Worm (Caenorhabditis elegans) whole organism, L2 larva: ENCODE results near the gene Y53C12A.8.

Experiments used
- R02D3.7 ChIP-seq: fragments of 150-350 bp; optimal IDR thresholded peaks from 2 replicates; lab custom pipeline; 2014; ENCODE audit warnings: missing biosample characterization, missing genetic modification characterization
- ZK546.5 ChIP-seq: sonication (generic microtip); optimal IDR thresholded peaks from 2 replicates; lab custom pipeline; 2017; ENCODE audit warnings: missing biosample characterization, missing genetic modification characterization
- alr-1 ChIP-seq: fragments of 150-350 bp; optimal IDR thresholded peaks from 2 replicates; lab custom pipeline; 2014; ENCODE audit warnings: missing biosample characterization, missing genetic modification characterization
- aly-2 ChIP-seq: fragments of 150-350 bp; optimal IDR thresholded peaks from 2 replicates; lab custom pipeline; 2014; ENCODE audit warnings: missing biosample characterization, missing genetic modification characterization
- crh-2 ChIP-seq: sonication (generic microtip); optimal IDR thresholded peaks from 2 replicates; lab custom pipeline; 2017; ENCODE audit warnings: missing biosample characterization, missing genetic modification characterization
- elt-3 ChIP-seq: sonication (generic microtip); optimal IDR thresholded peaks from 2 replicates; lab custom pipeline; 2017; ENCODE audit warnings: missing biosample characterization, missing genetic modification characterization
- skn-1 ChIP-seq: sonication (generic microtip); optimal IDR thresholded peaks from 2 replicates; lab custom pipeline; 2017; ENCODE audit warnings: missing biosample characterization, missing genetic modification characterization
- snpc-4 ChIP-seq: fragments of 150-350 bp; optimal IDR thresholded peaks from 2 replicates; lab custom pipeline; 2014; ENCODE audit warnings: missing biosample characterization, missing genetic modification characterization
- zag-1 ChIP-seq: fragments of 150-350 bp; optimal IDR thresholded peaks from 2 replicates; lab custom pipeline; 2014; ENCODE audit warnings: missing biosample characterization, missing genetic modification characterization
- ztf-11 ChIP-seq: sonication (generic microtip); optimal IDR thresholded peaks from 2 replicates; lab custom pipeline; 2017; ENCODE audit warnings: missing biosample characterization, missing genetic modification characterization

DNA sequence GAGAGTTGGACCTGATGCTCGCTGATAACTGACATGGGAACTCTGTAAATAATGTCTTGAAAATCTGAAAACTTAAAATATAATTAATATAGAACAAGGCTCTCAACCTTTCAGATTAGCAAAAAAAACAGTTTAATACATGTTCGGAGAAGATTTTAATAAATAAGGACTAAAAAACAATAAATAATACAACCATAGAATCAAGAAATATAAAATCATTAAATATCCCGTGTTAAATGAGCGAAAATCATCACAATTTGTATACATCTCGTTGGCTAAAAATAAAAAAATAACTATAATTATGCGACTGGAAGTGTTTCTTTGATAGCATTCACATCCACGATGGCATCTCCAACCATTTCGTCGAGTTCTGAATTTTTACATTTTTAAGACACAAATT lies 4.5 kb upstream of the Y53C12A.8 start, which contains the start of gene Y53C12A.10:
- TF ChIP-seq ztf-11 (tag; lab: Kevin White, UChicago) (no peak), snpc-4 (tag; lab: Kevin White, UChicago) (no peak), crh-2 (no peak), skn-1 (tag; lab: Kevin White, UChicago) (no peak), R02D3.7 (tag; lab: Kevin White, UChicago) (no peak), elt-3 (tag; lab: Kevin White, UChicago) (no peak), aly-2 (tag; lab: Kevin White, UChicago) (no peak), alr-1 (tag; lab: Kevin White, UChicago) (no peak), zag-1 (tag; lab: Kevin White, UChicago) (no peak), ZK546.5 (no peak)
